Fruit fly (Drosophila melanogaster) whole organism, embryonic: ENCODE measurements around the gene CG14856.

Experiments
- CG10654 ChIP-seq: fragments of 200-800 bp; sonication (Bioruptor generic); optimal IDR thresholded peaks from 2 replicates; lab custom pipeline; 2016; ENCODE audit warnings: missing biosample characterization, missing genetic modification characterization
- CG12236 ChIP-seq: fragments of 200-800 bp; sonication (Bioruptor generic); optimal IDR thresholded peaks from 2 replicates; lab custom pipeline; 2016; ENCODE audit warnings: missing biosample characterization, missing genetic modification characterization
- CG14965 ChIP-seq: fragments of 200-800 bp; sonication (Bioruptor generic); optimal IDR thresholded peaks from 2 replicates; lab custom pipeline; 2016; ENCODE audit warnings: missing biosample characterization, missing genetic modification characterization, borderline replicate concordance
- CG1602 ChIP-seq: fragments of 200-800 bp; sonication (Bioruptor generic); optimal IDR thresholded peaks from 3 replicates; lab custom pipeline; 2016; ENCODE audit warnings: missing biosample characterization, missing genetic modification characterization
- CG18599 ChIP-seq: fragments of 200-800 bp; sonication (Bioruptor generic); optimal IDR thresholded peaks from 3 replicates; lab custom pipeline; 2017; ENCODE audit warnings: missing biosample characterization, missing genetic modification characterization, mild to moderate bottlenecking, moderate library complexity, missing genetic modification reagents
- Chrac-16 ChIP-seq: fragments of 200-800 bp; sonication (Bioruptor generic); optimal IDR thresholded peaks from 3 replicates; lab custom pipeline; 2016; ENCODE audit warnings: missing biosample characterization, missing genetic modification characterization
- Stat92E ChIP-seq, 3 experiments: fragments of >200 bp in 2 of 3; fragments of 200-800 bp in 1 of 3; sonication (Bioruptor generic) in 1 of 3; optimal IDR thresholded peaks; 2 replicates each; lab custom pipeline; 2017 to 2019; ENCODE audit warnings: missing biosample characterization in 3 of 3, missing genetic modification characterization in 3 of 3, mild to moderate bottlenecking in 1 of 3, moderate library complexity in 1 of 3
- Xrp1 ChIP-seq: fragments of 200-800 bp; sonication (Bioruptor generic); IDR thresholded peaks from 2 replicates; pipeline ENCODE4 v1.3.6; 2022; ENCODE audit warnings: missing biosample characterization, missing genetic modification characterization
- kni ChIP-seq: fragments of 200-800 bp; sonication (Bioruptor generic); optimal IDR thresholded peaks from 3 replicates; lab custom pipeline; 2017; ENCODE audit warnings: mild to moderate bottlenecking, missing biosample characterization, missing genetic modification reagents, missing genetic modification characterization
- lmd ChIP-seq: fragments of 200-800 bp; sonication (Bioruptor generic); IDR thresholded peaks from 2 replicates; pipeline ENCODE4 v1.3.6; 2022; ENCODE audit warnings: missing biosample characterization, missing genetic modification characterization
- wdn ChIP-seq: fragments of 200-800 bp; sonication (Bioruptor generic); IDR thresholded peaks from 2 replicates; pipeline ENCODE4 v1.3.6; 2022; ENCODE audit warnings: missing biosample characterization, missing genetic modification characterization

DNA sequence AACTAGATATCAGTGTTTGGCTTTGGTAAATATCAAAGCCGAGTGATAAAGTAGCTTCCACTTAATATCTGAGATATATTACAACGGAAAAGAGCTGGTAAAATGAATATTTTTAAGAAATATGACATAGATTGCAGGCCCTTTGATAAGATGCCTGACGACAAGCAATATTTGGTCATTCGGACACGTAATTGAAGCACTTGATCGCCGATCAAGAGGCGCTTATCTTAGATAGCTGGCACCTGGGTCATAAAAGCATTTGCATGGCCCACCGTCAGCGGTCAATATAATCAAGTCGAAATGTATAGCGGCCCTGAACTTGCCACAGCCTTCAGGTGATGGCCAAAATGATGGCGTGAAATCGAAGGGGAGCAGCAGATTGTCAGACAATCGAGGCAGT lies 11.9 kb downstream of the CG14856 start:
- no peak for TF ChIP-seq wdn (GFP tag; lab: Robert Waterston, UW)
- no peak for TF ChIP-seq CG14965
- no peak for TF ChIP-seq CG1602 (GFP tag; lab: Kevin White, UChicago)
- no peak for TF ChIP-seq kni
- no peak for TF ChIP-seq CG10654 (GFP tag; lab: Kevin White, UChicago)
- no peak for TF ChIP-seq CG12236
- TF ChIP-seq Xrp1 (GFP tag; lab: Robert Waterston, UW), result no peak
- no peak for TF ChIP-seq Stat92E (GFP tag; optimal IDR thresholded peaks at IDR 0.05; lab: Kevin White, UChicago)
- no peak for TF ChIP-seq lmd (GFP tag; lab: Robert Waterston, UW)
- no peak for TF ChIP-seq Chrac-16 (GFP tag; lab: Kevin White, UChicago)
- TF ChIP-seq CG18599 (GFP tag; lab: Kevin White, UChicago), result no peak
